Worm (Caenorhabditis elegans): ENCODE results near the gene degt-1.

- TF ChIP-seq che-1 (tag; optimal IDR thresholded peaks at IDR 0.05), result no peak
- TF ChIP-seq npax-4 (tag; optimal IDR thresholded peaks at IDR 0.05), result no peak
- TF ChIP-seq tbx-2 (tag; optimal IDR thresholded peaks at IDR 0.05), result no peak
- no peak for TF ChIP-seq C08G9.2 (tag; optimal IDR thresholded peaks at IDR 0.05)
- no peak for TF ChIP-seq tbx-7 (tag; optimal IDR thresholded peaks at IDR 0.05)
- TF ChIP-seq sdc-2 (tag; optimal IDR thresholded peaks at IDR 0.05), result no peak
- no peak for TF ChIP-seq pha-2 (tag; optimal IDR thresholded peaks at IDR 0.05)
- TF ChIP-seq ceh-48 (tag; optimal IDR thresholded peaks at IDR 0.05), result no peak
- TF ChIP-seq hlh-30 (tag; optimal IDR thresholded peaks at IDR 0.05; ENCODE audit: insufficient read depth), result no peak
- TF ChIP-seq ceh-24 (tag; optimal IDR thresholded peaks at IDR 0.05), result no peak
- no peak for TF ChIP-seq nhr-11 (tag; optimal IDR thresholded peaks at IDR 0.05)
- TF ChIP-seq unc-55 (GFP tag; optimal IDR thresholded peaks at IDR 0.05), result no peak
- no peak for TF ChIP-seq elt-2 (tag; optimal IDR thresholded peaks at IDR 0.05)
Measured at ce11 chrV:10561632-10562031, 21.5 kb downstream of the degt-1 start.

All from whole organism, late embryonic.